Worm (Caenorhabditis elegans): ENCODE data around the gene ppk-2.

The ppk-2 gene

DNA sequence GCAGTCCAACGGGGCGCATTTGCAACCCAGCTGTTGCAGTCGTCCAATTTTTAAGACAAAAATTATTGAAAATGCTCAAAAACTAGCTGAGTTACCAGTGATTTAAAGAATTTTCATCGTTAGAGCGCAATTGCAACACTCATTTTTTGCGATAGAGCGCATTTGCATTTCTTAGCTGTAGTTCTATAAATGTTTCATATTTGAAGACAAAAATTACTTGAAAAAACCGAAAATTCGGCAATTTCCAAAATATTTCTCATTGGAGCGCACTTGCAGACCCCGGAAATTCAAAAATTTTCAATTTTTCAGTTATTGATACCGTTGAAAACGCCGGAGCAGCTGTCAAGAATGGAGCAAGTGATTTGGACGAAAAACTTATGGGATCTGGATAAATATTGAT, 9.9 kb downstream of the ppk-2 start:
- TF ChIP-seq aly-1 (tag; optimal IDR thresholded peaks at IDR 0.05) (no peak), flt-1 (GFP tag; IDR thresholded peaks at IDR 0.05) (no peak), hnd-1 (tag; optimal IDR thresholded peaks at IDR 0.05) (no peak), tbx-11 (GFP tag; IDR thresholded peaks at IDR 0.05) (no peak), F13C5.2 (tag; optimal IDR thresholded peaks at IDR 0.05) (no peak), ets-7 (tag; optimal IDR thresholded peaks at IDR 0.05) (no peak)

DNA sequence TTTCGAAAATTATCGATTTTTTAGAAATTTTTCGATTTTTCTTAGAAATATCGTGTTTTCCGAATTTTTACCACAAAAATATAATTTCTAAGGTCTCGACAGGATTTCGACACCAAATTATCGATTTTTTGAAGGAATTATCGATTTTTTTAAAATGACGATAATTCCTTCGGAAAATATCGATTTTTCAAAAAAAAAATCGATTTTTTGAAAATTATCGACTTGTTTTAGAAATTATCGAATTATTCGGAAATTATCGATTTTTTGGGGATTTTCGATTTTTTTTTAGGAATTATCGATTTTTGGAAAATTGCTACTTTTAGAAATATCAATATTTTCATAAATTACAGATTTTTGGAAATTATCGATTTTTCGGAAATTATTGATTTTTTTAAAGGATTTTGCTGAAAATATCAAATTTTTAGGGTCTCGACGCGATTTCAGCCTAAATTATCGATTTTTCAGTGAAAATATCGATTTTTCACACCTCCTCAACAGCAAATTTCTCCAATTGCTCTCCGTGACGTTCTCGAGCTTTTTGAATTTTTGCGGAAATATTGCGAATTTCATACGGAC, 10.6 kb downstream of the ppk-2 start:
- TF ChIP-seq flt-1 (GFP tag; IDR thresholded peaks at IDR 0.05) (no peak), sea-1 (GFP tag; conservative IDR thresholded peaks at IDR 0.05) (no peak), F13C5.2 (tag; optimal IDR thresholded peaks at IDR 0.05) (no peak), tbx-11 (GFP tag; IDR thresholded peaks at IDR 0.05) (no peak), ceh-13 (GFP tag; optimal IDR thresholded peaks at IDR 0.05) (no peak), hmg-4 (GFP tag; optimal IDR thresholded peaks at IDR 0.05) (no peak), B0310.2 (tag; optimal IDR thresholded peaks at IDR 0.05) (no peak), hmbx-1 (tag; optimal IDR thresholded peaks at IDR 0.05) (no peak), tra-4 (tag; optimal IDR thresholded peaks at IDR 0.05) (no peak), ama-1 (optimal IDR thresholded peaks at IDR 0.05) (no peak), aly-1 (tag; optimal IDR thresholded peaks at IDR 0.05) (no peak), hnd-1 (tag; optimal IDR thresholded peaks at IDR 0.05) (no peak), tbx-37 (GFP tag; conservative IDR thresholded peaks at IDR 0.05) (no peak), ets-7 (tag; optimal IDR thresholded peaks at IDR 0.05) (no peak), ceh-36 (tag; optimal IDR thresholded peaks at IDR 0.05) (no peak)

DNA sequence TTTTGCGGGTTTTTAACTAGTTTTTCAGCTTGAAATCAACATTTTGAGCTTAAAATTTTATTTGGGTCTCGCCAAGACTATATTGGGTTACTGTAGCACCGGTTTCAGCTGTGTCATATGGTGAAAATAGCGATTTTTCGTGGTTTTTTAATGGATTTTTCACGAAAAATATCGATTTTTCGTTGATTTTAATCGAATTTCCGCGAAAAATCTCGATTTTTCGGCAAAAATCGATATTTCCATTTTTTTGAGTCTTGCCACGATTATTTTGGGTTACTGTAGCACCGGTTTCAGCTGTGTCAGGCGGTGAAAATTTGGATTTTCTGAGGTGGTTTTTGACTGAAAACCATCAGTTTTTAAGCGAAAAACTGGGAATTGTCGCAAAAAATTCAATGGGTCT, 13.2 kb downstream of the ppk-2 start:
- no peak for TF ChIP-seq hmbx-1 (tag; optimal IDR thresholded peaks at IDR 0.05)
- no peak for TF ChIP-seq ceh-36 (tag; optimal IDR thresholded peaks at IDR 0.05)
- no peak for TF ChIP-seq flt-1 (GFP tag; IDR thresholded peaks at IDR 0.05)
- TF ChIP-seq hmg-4 (GFP tag; optimal IDR thresholded peaks at IDR 0.05): no peak
- no peak for TF ChIP-seq ceh-13 (GFP tag; optimal IDR thresholded peaks at IDR 0.05)
- no peak for TF ChIP-seq B0310.2 (tag; optimal IDR thresholded peaks at IDR 0.05)
- no peak for TF ChIP-seq ets-7 (tag; optimal IDR thresholded peaks at IDR 0.05)
- no peak for TF ChIP-seq pes-1 (GFP tag; IDR thresholded peaks at IDR 0.05)
- TF ChIP-seq scrt-1 (GFP tag; IDR thresholded peaks at IDR 0.05): no peak

DNA sequence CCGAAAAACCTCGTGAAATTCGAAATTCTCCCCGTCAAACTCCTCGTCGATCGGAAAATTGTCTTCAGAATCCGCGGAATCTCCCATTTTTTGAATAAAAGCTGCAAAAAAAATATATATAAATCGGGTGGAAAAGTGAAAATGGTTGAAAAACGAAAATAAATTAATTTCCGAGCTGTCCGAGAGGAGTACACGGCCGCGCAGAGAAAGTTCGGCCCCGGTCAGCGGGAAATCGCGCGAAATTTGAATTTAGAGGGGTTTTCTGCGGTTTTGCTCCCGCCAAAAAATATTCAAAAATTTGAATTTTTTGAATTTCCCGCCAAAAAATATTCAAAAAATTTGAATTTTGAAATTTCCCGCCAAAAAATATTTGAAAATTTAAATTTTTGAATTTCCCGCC, 14.7 kb downstream of the ppk-2 start, which contains the start of gene Y48G9A.11:
Y48G9A.11 (minus strand) TSS at position 101 of the 400 bp plus-strand sequence.
- TF ChIP-seq ama-1 (optimal IDR thresholded peaks at IDR 0.05): no peak

DNA sequence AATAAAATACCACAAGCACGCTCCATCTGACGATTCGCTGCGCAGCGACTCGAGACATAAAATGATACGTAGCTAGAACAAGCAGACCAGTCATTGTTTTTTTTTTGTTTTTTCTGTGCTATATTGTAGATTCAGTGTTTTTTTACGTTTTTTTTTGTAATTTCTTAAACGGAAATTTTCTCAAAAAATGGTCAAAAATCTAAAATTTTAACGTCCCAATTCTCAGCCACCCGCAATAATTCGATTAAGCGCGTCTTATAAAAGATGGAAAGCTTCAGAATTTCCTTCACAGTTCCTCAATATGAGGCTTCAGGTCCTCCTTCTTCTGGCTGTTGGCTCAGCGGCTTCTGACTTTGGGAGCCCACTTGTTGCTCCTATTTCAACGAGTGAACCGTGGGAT, 15.4 kb downstream of the ppk-2 start, which contains the start of gene Y48G9A.6:
Y48G9A.6 (plus strand) TSS at position 301 of the 400 bp plus-strand sequence.
- no peak for TF ChIP-seq scrt-1 (GFP tag; IDR thresholded peaks at IDR 0.05)

DNA sequence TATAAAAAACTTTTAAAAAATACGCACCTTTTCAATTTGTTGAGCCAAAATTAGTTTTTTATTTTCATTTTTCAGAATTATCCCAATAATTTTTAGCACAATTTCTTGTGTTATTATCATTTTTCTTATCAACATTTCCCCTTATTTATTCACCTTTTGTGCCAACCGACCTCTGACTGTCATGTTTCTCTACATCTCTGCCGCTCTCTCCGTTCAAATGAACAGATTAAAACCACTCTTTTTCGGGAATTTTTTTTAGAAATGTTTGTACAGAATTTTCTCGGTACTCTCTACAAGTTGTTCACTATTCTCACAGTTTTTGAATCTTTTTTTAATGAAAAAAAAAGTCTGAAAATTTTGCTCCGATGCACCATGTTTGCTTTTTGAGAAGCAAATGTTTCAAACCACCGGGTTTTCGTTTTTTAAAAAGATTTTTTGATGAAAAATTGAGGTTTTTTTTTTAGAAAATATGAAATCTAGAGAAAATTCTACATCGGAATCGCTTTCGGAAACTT, 21.6 kb downstream of the ppk-2 start, which contains the start of gene frl-1:
frl-1 (plus strand) TSS at position 465 of the 515 bp plus-strand sequence.
- TF ChIP-seq F13C5.2 (tag; optimal IDR thresholded peaks at IDR 0.05) (no peak), scrt-1 (GFP tag; IDR thresholded peaks at IDR 0.05) (no peak), tbx-37 (GFP tag; conservative IDR thresholded peaks at IDR 0.05) (no peak), tra-4 (tag; optimal IDR thresholded peaks at IDR 0.05) (no peak), ceh-13 (GFP tag; optimal IDR thresholded peaks at IDR 0.05) (no peak), tbx-11 (GFP tag; IDR thresholded peaks at IDR 0.05) (no peak)

DNA sequence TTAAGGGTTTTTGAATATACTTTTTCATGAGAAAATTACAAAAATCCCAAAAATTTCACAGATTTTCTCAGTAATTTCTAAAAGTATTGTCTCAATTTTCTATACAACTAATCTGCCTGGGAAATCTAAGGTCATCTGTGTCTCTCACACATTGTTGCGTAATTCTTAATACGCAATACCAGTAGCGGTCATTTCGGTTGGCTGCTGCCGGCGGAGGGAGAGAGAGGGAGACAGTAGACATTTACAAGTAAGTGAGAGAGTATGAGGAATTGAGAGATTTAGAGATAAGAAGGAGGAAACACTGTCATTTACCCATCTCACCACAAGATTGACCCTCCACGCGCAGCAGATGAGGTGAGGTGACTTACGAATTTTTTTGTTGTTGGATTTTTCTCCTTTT, 23.8 kb downstream of the ppk-2 start:
- TF ChIP-seq ceh-36 (tag; optimal IDR thresholded peaks at IDR 0.05) (peak; percentile 14), hmbx-1 (tag; optimal IDR thresholded peaks at IDR 0.05) (no peak)

DNA sequence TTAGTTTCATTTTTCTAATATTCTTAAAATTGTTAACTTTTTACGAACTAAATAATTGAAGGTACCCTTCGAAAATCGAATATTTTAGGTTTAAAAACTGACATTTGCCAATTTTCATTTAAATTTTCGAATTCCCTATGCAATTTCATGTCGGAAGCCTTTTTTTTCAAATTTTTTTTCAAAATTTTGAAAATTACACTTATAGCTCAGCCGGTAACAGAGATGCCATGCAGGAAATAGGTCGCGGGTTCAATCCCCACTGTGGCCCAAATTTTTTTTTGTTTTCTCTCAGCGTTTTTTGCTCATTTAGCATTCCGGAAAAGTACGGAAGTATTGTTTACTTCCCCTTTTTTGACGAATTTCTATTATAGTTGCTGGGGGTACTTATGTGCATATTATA, 27.3 kb downstream of the ppk-2 start:
- TF ChIP-seq ets-7 (tag; optimal IDR thresholded peaks at IDR 0.05) (no peak), tra-4 (tag; optimal IDR thresholded peaks at IDR 0.05) (no peak)

DNA sequence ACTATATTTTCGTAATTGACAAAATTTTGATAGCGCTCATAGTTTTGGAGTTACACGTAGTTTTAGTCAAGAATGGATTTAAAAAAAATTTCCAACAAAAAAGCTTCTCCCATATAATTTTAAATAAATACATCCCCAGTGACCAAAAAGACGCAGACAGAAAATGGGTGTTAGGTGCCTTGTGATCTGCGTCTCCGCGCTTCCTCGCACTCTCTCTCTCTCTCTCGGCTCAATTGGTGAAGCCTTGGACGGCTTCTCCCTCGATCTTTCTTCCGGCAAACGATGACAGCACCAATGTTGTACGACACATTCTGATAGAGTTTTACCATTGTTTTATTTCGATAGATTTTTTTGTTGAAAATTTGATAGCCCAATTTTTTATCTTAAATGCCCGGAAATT, 27.9 kb downstream of the ppk-2 start:
- no peak for TF ChIP-seq B0310.2 (tag; optimal IDR thresholded peaks at IDR 0.05)
- TF ChIP-seq ceh-36 (tag; optimal IDR thresholded peaks at IDR 0.05): no peak
- TF ChIP-seq ets-7 (tag; optimal IDR thresholded peaks at IDR 0.05): no peak
- no peak for TF ChIP-seq ama-1 (optimal IDR thresholded peaks at IDR 0.05)
- no peak for TF ChIP-seq hmg-4 (GFP tag; optimal IDR thresholded peaks at IDR 0.05)
- TF ChIP-seq aly-1 (tag; optimal IDR thresholded peaks at IDR 0.05): no peak

DNA sequence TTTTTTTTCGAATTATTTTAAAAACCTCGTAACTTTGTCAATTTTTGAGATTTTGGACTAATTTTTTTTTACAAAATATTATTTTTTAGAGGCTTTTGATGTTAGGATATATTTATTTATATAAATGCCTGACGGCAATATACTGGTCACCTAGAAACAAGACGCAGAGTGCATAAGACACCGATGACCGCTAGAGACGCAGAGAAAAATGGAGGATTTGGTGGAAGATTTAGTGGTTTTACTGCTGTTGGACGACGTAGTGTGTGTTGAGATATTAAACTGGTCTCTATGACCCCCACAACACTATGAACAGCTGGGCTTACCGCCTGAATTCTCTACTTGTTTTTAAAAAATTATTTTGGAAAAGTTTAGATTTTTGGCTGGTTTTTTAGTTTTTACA, 30.0 kb downstream of the ppk-2 start:
- no peak for TF ChIP-seq ceh-36 (tag; optimal IDR thresholded peaks at IDR 0.05)
- no peak for TF ChIP-seq sea-1 (GFP tag; conservative IDR thresholded peaks at IDR 0.05)
- TF ChIP-seq F13C5.2 (tag; optimal IDR thresholded peaks at IDR 0.05): no peak
- TF ChIP-seq pes-1 (GFP tag; IDR thresholded peaks at IDR 0.05): no peak
- TF ChIP-seq ets-7 (tag; optimal IDR thresholded peaks at IDR 0.05): no peak
- TF ChIP-seq hnd-1 (tag; optimal IDR thresholded peaks at IDR 0.05): no peak
- TF ChIP-seq tbx-37 (GFP tag; conservative IDR thresholded peaks at IDR 0.05): no peak
- TF ChIP-seq ama-1 (optimal IDR thresholded peaks at IDR 0.05): no peak
- TF ChIP-seq aly-1 (tag; optimal IDR thresholded peaks at IDR 0.05): no peak
- TF ChIP-seq hmbx-1 (tag; optimal IDR thresholded peaks at IDR 0.05): no peak
- TF ChIP-seq B0310.2 (tag; optimal IDR thresholded peaks at IDR 0.05): no peak
- TF ChIP-seq flt-1 (GFP tag; IDR thresholded peaks at IDR 0.05): no peak
- no peak for TF ChIP-seq scrt-1 (GFP tag; IDR thresholded peaks at IDR 0.05)

All from whole organism, early embryonic.